Fruit fly (Drosophila melanogaster) whole organism, embryonic: ENCODE results near the gene IM33.

Experiments used
- Abd-B ChIP-seq: fragments of 200-800 bp; sonication (Bioruptor generic); optimal IDR thresholded peaks from 2 replicates; lab custom pipeline; 2018; ENCODE audit warnings: missing biosample characterization, mild to moderate bottlenecking, missing genetic modification characterization, moderate library complexity
- Awh ChIP-seq: fragments of 200-800 bp; sonication (Bioruptor generic); IDR thresholded peaks from 2 replicates; pipeline ENCODE4, ENCODE4 v1.3.6; 2022; ENCODE audit warnings: missing biosample characterization, missing genetic modification characterization
- B-H2 ChIP-seq: fragments of 200-800 bp; sonication (Bioruptor generic); optimal IDR thresholded peaks from 2 replicates; lab custom pipeline; 2018; ENCODE audit warnings: missing biosample characterization, mild to moderate bottlenecking, missing genetic modification characterization
- Bgb ChIP-seq: fragments of 200-800 bp; sonication (Bioruptor generic); IDR thresholded peaks from 2 replicates; pipeline ENCODE4 v1.3.6; 2022; ENCODE audit warnings: missing biosample characterization, missing genetic modification characterization; ENCODE audit not compliant: partially characterized antibody
- Blimp-1 ChIP-seq: fragments of 200-800 bp; sonication (Bioruptor generic); optimal IDR thresholded peaks from 3 replicates; lab custom pipeline; 2018; ENCODE audit warnings: missing biosample characterization, missing genetic modification characterization, mild to moderate bottlenecking, moderate library complexity, missing genetic modification reagents
- BtbVII ChIP-seq: fragments of 200-800 bp; sonication (Bioruptor generic); optimal IDR thresholded peaks from 3 replicates; lab custom pipeline; 2017; ENCODE audit warnings: missing biosample characterization, mild to moderate bottlenecking, missing genetic modification characterization
- CG10543 ChIP-seq: fragments of 200-800 bp; sonication (Bioruptor generic); optimal IDR thresholded peaks from 3 replicates; lab custom pipeline; 2017; ENCODE audit warnings: missing biosample characterization, mild to moderate bottlenecking, missing genetic modification characterization, moderate library complexity
- CG11560 ChIP-seq: fragments of 200-800 bp; sonication (Bioruptor generic); IDR thresholded peaks from 3 replicates; pipeline ENCODE4 v1.3.6; 2022; ENCODE audit warnings: missing biosample characterization, missing genetic modification characterization
- CG12071 ChIP-seq: fragments of 200-800 bp; sonication (Bioruptor generic); optimal IDR thresholded peaks from 3 replicates; lab custom pipeline; 2018; ENCODE audit warnings: missing biosample characterization, mild to moderate bottlenecking, missing genetic modification characterization
- CG13287 ChIP-seq: fragments of 200-800 bp; sonication (Bioruptor generic); IDR thresholded peaks from 2 replicates; pipeline ENCODE4 v1.3.6; 2022; ENCODE audit warnings: missing biosample characterization, missing genetic modification characterization; ENCODE audit not compliant: partially characterized antibody
- CG14050 ChIP-seq: fragments of 200-800 bp; sonication (Bioruptor generic); IDR thresholded peaks from 3 replicates; pipeline ENCODE4 v1.3.6; 2022; ENCODE audit warnings: missing biosample characterization, missing genetic modification characterization
- CG14441 ChIP-seq: fragments of 200-800 bp; sonication (Bioruptor generic); IDR thresholded peaks from 2 replicates; pipeline ENCODE4 v1.3.6; 2022; ENCODE audit warnings: missing biosample characterization, missing genetic modification characterization
- CG17912 ChIP-seq: fragments of 200-800 bp; sonication (Bioruptor generic); optimal IDR thresholded peaks from 2 replicates; lab custom pipeline; 2018; ENCODE audit warnings: missing biosample characterization, mild to moderate bottlenecking, missing genetic modification characterization
- CG1832 ChIP-seq: fragments of 200-800 bp; sonication (Bioruptor generic); optimal IDR thresholded peaks from 2 replicates; lab custom pipeline; 2017; ENCODE audit warnings: missing biosample characterization, mild to moderate bottlenecking, missing genetic modification characterization, inconsistent platforms
- CG2116 ChIP-seq: fragments of 200-800 bp; sonication (Bioruptor generic); optimal IDR thresholded peaks from 3 replicates; lab custom pipeline; 2018; ENCODE audit warnings: missing biosample characterization, mild to moderate bottlenecking, missing genetic modification characterization
- CG30020 ChIP-seq: fragments of 200-800 bp; optimal IDR thresholded peaks from 2 replicates; lab custom pipeline; 2019; ENCODE audit warnings: missing biosample characterization, mild to moderate bottlenecking, missing genetic modification characterization, moderate library complexity
- CG3163 ChIP-seq: fragments of 200-800 bp; sonication (Bioruptor generic); optimal IDR thresholded peaks from 3 replicates; lab custom pipeline; 2016; ENCODE audit warnings: missing biosample characterization, missing genetic modification characterization
- CG4282 ChIP-seq: fragments of 200-800 bp; sonication (Bioruptor generic); optimal IDR thresholded peaks from 2 replicates; lab custom pipeline; 2016; ENCODE audit warnings: missing biosample characterization, missing genetic modification characterization
- CG8478 ChIP-seq: fragments of >200 bp; optimal IDR thresholded peaks from 2 replicates; lab custom pipeline; 2018
- CG9727 ChIP-seq: fragments of 200-800 bp; sonication (Bioruptor generic); optimal IDR thresholded peaks from 3 replicates; lab custom pipeline; 2017; ENCODE audit warnings: missing biosample characterization, mild to moderate bottlenecking, missing genetic modification characterization
- Fer3 ChIP-seq: fragments of 200-800 bp; sonication (Bioruptor generic); optimal IDR thresholded peaks from 2 replicates; lab custom pipeline; 2018; ENCODE audit warnings: missing biosample characterization, mild to moderate bottlenecking, missing genetic modification characterization, moderate library complexity
- GATAe ChIP-seq: fragments of 200-800 bp; sonication (Bioruptor generic); conservative IDR thresholded peaks from 2 replicates; pipeline ENCODE4 v1.3.6; 2022; ENCODE audit warnings: missing biosample characterization, missing genetic modification characterization
- Gsc ChIP-seq: fragments of 200-800 bp; sonication (Bioruptor generic); IDR thresholded peaks from 2 replicates; pipeline ENCODE4 v1.3.6; 2022; ENCODE audit warnings: missing biosample characterization, missing genetic modification characterization
- HLH3B ChIP-seq: fragments of 200-800 bp; sonication (Bioruptor generic); IDR thresholded peaks from 2 replicates; pipeline ENCODE4 v1.3.6; 2022; ENCODE audit warnings: missing biosample characterization, missing genetic modification characterization
- HLHmδ ChIP-seq: fragments of 200-800 bp; sonication (Bioruptor generic); optimal IDR thresholded peaks from 2 replicates; lab custom pipeline; 2018; ENCODE audit warnings: missing biosample characterization, mild to moderate bottlenecking, missing genetic modification characterization, moderate library complexity
- Hmr ChIP-seq: fragments of 200-800 bp; sonication (Bioruptor generic); optimal IDR thresholded peaks from 3 replicates; lab custom pipeline; 2017; ENCODE audit warnings: mild to moderate bottlenecking, missing biosample characterization, missing genetic modification reagents, missing genetic modification characterization
- NFAT ChIP-seq: fragments of 200-800 bp; sonication (Bioruptor generic); IDR thresholded peaks from 2 replicates; pipeline ENCODE4 v1.3.6; 2022; ENCODE audit warnings: missing biosample characterization, missing genetic modification characterization
- NK7.1 ChIP-seq: fragments of 200-800 bp; sonication (Bioruptor generic); optimal IDR thresholded peaks from 3 replicates; lab custom pipeline; 2016; ENCODE audit warnings: missing biosample characterization, missing genetic modification characterization
- Nf-YC ChIP-seq: fragments of 200-800 bp; optimal IDR thresholded peaks from 3 replicates; lab custom pipeline; 2019; ENCODE audit warnings: missing biosample characterization, mild to moderate bottlenecking, missing genetic modification characterization, moderate library complexity
- Scr ChIP-seq: fragments of 200-800 bp; sonication (Bioruptor generic); IDR thresholded peaks from 2 replicates; pipeline ENCODE4 v1.3.6; 2022; ENCODE audit warnings: missing biosample characterization, missing genetic modification characterization; ENCODE audit not compliant: partially characterized antibody
- Taf1 ChIP-seq: fragments of 200-800 bp; sonication (Bioruptor generic); IDR thresholded peaks from 2 replicates; pipeline ENCODE4 v1.3.6; 2022; ENCODE audit warnings: missing biosample characterization, missing genetic modification characterization
- Xrp1 ChIP-seq: fragments of 200-800 bp; sonication (Bioruptor generic); IDR thresholded peaks from 2 replicates; pipeline ENCODE4 v1.3.6; 2022; ENCODE audit warnings: missing biosample characterization, missing genetic modification characterization
- abd-A ChIP-seq: fragments of 200-800 bp; sonication (Bioruptor generic); optimal IDR thresholded peaks from 3 replicates; lab custom pipeline; 2019; ENCODE audit warnings: missing biosample characterization, mild to moderate bottlenecking, missing genetic modification characterization, moderate library complexity
- bsh ChIP-seq, 2 experiments: fragments of 200-800 bp; sonication (Bioruptor generic); optimal IDR thresholded peaks; 2 replicates each; lab custom pipeline; 2017 to 2018; ENCODE audit warnings: mild to moderate bottlenecking in 2 of 2, missing biosample characterization in 2 of 2, missing genetic modification characterization in 2 of 2, moderate library complexity in 1 of 2
- crp ChIP-seq, 2 experiments: fragments of 200-800 bp; sonication (Bioruptor generic); optimal IDR thresholded peaks; 2 replicates in 1 of 2; 3 replicates in 1 of 2; lab custom pipeline; 2017; ENCODE audit warnings: missing biosample characterization in 2 of 2, missing genetic modification characterization in 2 of 2, mild to moderate bottlenecking in 1 of 2, moderate library complexity in 1 of 2
- dati ChIP-seq: fragments of 200-800 bp; sonication (Bioruptor generic); IDR thresholded peaks from 2 replicates; pipeline ENCODE4 v1.3.6; 2022; ENCODE audit warnings: missing biosample characterization, missing genetic modification characterization
- eve ChIP-seq, 2 experiments: fragments of >200 bp; optimal IDR thresholded peaks; 2 replicates each; lab custom pipeline; 2017; ENCODE audit warnings: missing biosample characterization in 2 of 2, missing genetic modification characterization in 2 of 2
- gcm ChIP-seq: fragments of 200-800 bp; sonication (Bioruptor generic); optimal IDR thresholded peaks from 2 replicates; lab custom pipeline; 2019; ENCODE audit warnings: missing biosample characterization, mild to moderate bottlenecking, missing genetic modification characterization, moderate library complexity
- gem ChIP-seq: fragments of 200-800 bp; sonication (Bioruptor generic); optimal IDR thresholded peaks from 2 replicates; lab custom pipeline; 2019; ENCODE audit warnings: missing biosample characterization, mild to moderate bottlenecking, missing genetic modification characterization, moderate library complexity
- hbn ChIP-seq: fragments of 200-800 bp; sonication (Bioruptor generic); IDR thresholded peaks from 2 replicates; pipeline ENCODE4 v1.3.6; 2022; ENCODE audit warnings: missing biosample characterization, missing genetic modification characterization; ENCODE audit not compliant: partially characterized antibody
- kay ChIP-seq: fragments of 200-800 bp; sonication (Bioruptor generic); optimal IDR thresholded peaks from 2 replicates; lab custom pipeline; 2016; ENCODE audit warnings: missing biosample characterization, missing genetic modification characterization
- luna ChIP-seq: fragments of 200-800 bp; sonication (Bioruptor generic); optimal IDR thresholded peaks from 2 replicates; lab custom pipeline; 2016; ENCODE audit warnings: missing biosample characterization, missing genetic modification characterization
- otp ChIP-seq: fragments of 200-800 bp; sonication (Bioruptor generic); IDR thresholded peaks from 3 replicates; pipeline ENCODE4, ENCODE4 v1.3.6; 2022; ENCODE audit warnings: missing biosample characterization, missing genetic modification characterization
- pan ChIP-seq, 4 experiments: fragments of >200 bp in 3 of 4; fragments of 200-800 bp in 1 of 4; sonication (Bioruptor generic) in 1 of 4; optimal IDR thresholded peaks in 3 of 4; IDR thresholded peaks in 1 of 4; 2 replicates each; pipeline versions ENCODE4 v1.3.6 to Lab custom; 2017 to 2022; ENCODE audit warnings: missing biosample characterization in 2 of 4, missing genetic modification characterization in 2 of 4, mixed read lengths in 1 of 4
- pros ChIP-seq: fragments of 200-800 bp; sonication (Bioruptor generic); optimal IDR thresholded peaks from 3 replicates; lab custom pipeline; 2019; ENCODE audit warnings: missing biosample characterization, mild to moderate bottlenecking, missing genetic modification characterization, moderate library complexity
- rib ChIP-seq: fragments of 200-800 bp; sonication (Bioruptor generic); IDR thresholded peaks from 2 replicates; pipeline ENCODE4 v1.3.6; 2022; ENCODE audit warnings: missing biosample characterization, missing genetic modification characterization
- sim ChIP-seq: fragments of 200-800 bp; sonication (Bioruptor generic); IDR thresholded peaks from 2 replicates; pipeline ENCODE4 v1.3.6; 2022; ENCODE audit warnings: missing biosample characterization, missing genetic modification characterization
- tap ChIP-seq: fragments of 200-800 bp; optimal IDR thresholded peaks from 3 replicates; lab custom pipeline; 2019; ENCODE audit warnings: missing biosample characterization, mild to moderate bottlenecking, missing genetic modification characterization, moderate library complexity
- ttk ChIP-seq: fragments of 200-800 bp; sonication (Bioruptor generic); IDR thresholded peaks from 2 replicates; pipeline ENCODE4 v2.1.2; 2022; ENCODE audit warnings: missing biosample characterization, missing genetic modification characterization
- z ChIP-seq: fragments of 200-800 bp; sonication (Bioruptor generic); IDR thresholded peaks from 3 replicates; pipeline ENCODE4 v1.3.6; 2022; ENCODE audit warnings: missing biosample characterization, missing genetic modification characterization

Gene IM33

dm6 chr2L:3703260-3703659 lies 6.8 kb upstream of the IM33 start, which contains the start of gene CG2816 (continued):
- TF ChIP-seq NK7.1 (GFP tag; lab: Kevin White, UChicago) (peak; percentile 18), CG2116 (GFP tag; lab: Kevin White, UChicago) (no peak), otp (0 out of 3 replicates have a peak, but pooled peaks have one; percentile 8), Bgb (GFP tag; lab: Robert Waterston, UW) (no peak), B-H2 (no peak), Scr (GFP tag; lab: Robert Waterston, UW) (no peak), CG13287 (GFP tag; lab: Robert Waterston, UW) (no peak), Fer3 (tag; lab: Kevin White, UChicago) (peak; percentile 63), CG3163 (GFP tag; lab: Kevin White, UChicago) (peak; percentile 9), CG8478 (lab: Kevin White, UChicago) (no peak), Gsc (GFP tag; lab: Robert Waterston, UW) (no peak), z (no peak), crp (GFP tag; optimal IDR thresholded peaks at IDR 0.05; lab: Kevin White, UChicago) (no peak), eve (GFP tag; optimal IDR thresholded peaks at IDR 0.05; lab: Kevin White, UChicago) (peak in 1 of 2 experiments; percentile 28), sim (no peak), kay (GFP tag; lab: Kevin White, UChicago) (peak; percentile 53), pros (no peak), CG11560 (peak; percentile 75), ttk (GFP tag; lab: Robert Waterston, UW) (peak; percentile 51), bsh (GFP tag; optimal IDR thresholded peaks at IDR 0.05; lab: Kevin White, UChicago) (no peak), rib (GFP tag; lab: Robert Waterston, UW) (peak; percentile 94), gem (tag; lab: Kevin White, UChicago) (peak; percentile 81), pan (optimal IDR thresholded peaks at IDR 0.05; lab: Kevin White, UChicago) (no peak), pan (GFP tag; optimal IDR thresholded peaks at IDR 0.05 in 1 of 2, IDR thresholded peaks at IDR 0.05 in 1 of 2) (peak in 1 of 2 experiments; percentile 60), Taf1 (GFP tag; lab: Robert Waterston, UW) (peak; percentile 73), CG4282 (peak; percentile 75), Hmr (GFP tag; lab: Kevin White, UChicago) (peak; percentile 80), abd-A (tag; lab: Kevin White, UChicago) (no peak), Blimp-1 (no peak), tap (tag; lab: Kevin White, UChicago) (peak; percentile 24), Abd-B (GFP tag; lab: Kevin White, UChicago) (peak; percentile 65), CG12071 (GFP tag; lab: Kevin White, UChicago) (peak; percentile 20), HLHmδ (GFP tag; lab: Kevin White, UChicago) (no peak), HLH3B (GFP tag; lab: Robert Waterston, UW) (peak; percentile 57), luna (GFP tag; lab: Kevin White, UChicago) (peak; percentile 80), hbn (GFP tag; lab: Robert Waterston, UW) (no peak), CG1832 (GFP tag; lab: Kevin White, UChicago) (no peak), gcm (no peak), Nf-YC (no peak), Xrp1 (GFP tag; lab: Robert Waterston, UW) (no peak), CG14050 (GFP tag; lab: Robert Waterston, UW) (peak; percentile 24; the same call in 1 of the 3 replicates), GATAe (GFP tag; lab: Robert Waterston, UW) (no peak), CG9727 (GFP tag; lab: Kevin White, UChicago) (no peak), CG30020 (tag; lab: Kevin White, UChicago) (no peak), BtbVII (GFP tag; lab: Kevin White, UChicago) (peak; percentile 33), CG10543 (GFP tag; lab: Kevin White, UChicago) (peak; percentile 69), dati (GFP tag; lab: Robert Waterston, UW) (no peak), NFAT (GFP tag; lab: Robert Waterston, UW) (peak; percentile 68; the same call in 1 of the 2 replicates), Awh (GFP tag; lab: Robert Waterston, UW) (no peak), CG17912 (GFP tag; lab: Kevin White, UChicago) (no peak), CG14441 (GFP tag; lab: Robert Waterston, UW) (peak; percentile 63; the same call in 1 of the 2 replicates)
